Worm (Caenorhabditis elegans) whole organism, L4 larva: ENCODE data around the gene K01G5.8.

Source experiments
- arid-1 ChIP-seq: fragments of 200-800 bp; sonication (Bioruptor generic); conservative IDR thresholded peaks from 2 replicates; pipeline ENCODE4 v1.3.6; 2022; ENCODE audit warnings: missing genetic modification reagents, missing genetic modification characterization, missing compliant biosample characterization
- dmd-9 ChIP-seq: fragments of 200-800 bp; sonication (Bioruptor generic); IDR thresholded peaks from 2 replicates; pipeline ENCODE4 v1.3.6; 2022; ENCODE audit warnings: missing genetic modification reagents, missing genetic modification characterization, missing compliant biosample characterization
- egl-27 ChIP-seq: sonication (generic microtip); optimal IDR thresholded peaks from 3 replicates; lab custom pipeline; 2017; ENCODE audit warnings: missing biosample characterization, missing genetic modification reagents, missing genetic modification characterization
- hlh-30 ChIP-seq: sonication (generic microtip); optimal IDR thresholded peaks from 2 replicates; lab custom pipeline; 2017; ENCODE audit warnings: antibody characterized with exemption, mild to moderate bottlenecking, missing genetic modification characterization, missing compliant biosample characterization; ENCODE audit not compliant: insufficient read depth
- madf-5 ChIP-seq, 2 experiments: fragments of 200-800 bp; sonication (Bioruptor generic); IDR thresholded peaks; 2 replicates each; pipeline ENCODE4 v1.3.6; 2022; ENCODE audit warnings: missing compliant biosample characterization in 2 of 2, missing genetic modification characterization in 2 of 2
- nhr-28 ChIP-seq: fragments of 150-350 bp; optimal IDR thresholded peaks from 2 replicates; lab custom pipeline; 2014; ENCODE audit warnings: missing biosample characterization, missing genetic modification characterization
- pha-4 ChIP-seq, 2 experiments: fragments of 150-350 bp in 1 of 2; fragments of 200-800 bp in 1 of 2; sonication (Bioruptor generic) in 1 of 2; IDR thresholded peaks in 1 of 2; optimal IDR thresholded peaks in 1 of 2; 2 replicates each; pipeline versions ENCODE4 v1.3.6 to Lab custom; 2014 to 2022; ENCODE audit warnings: missing genetic modification characterization in 2 of 2, missing genetic modification reagents in 2 of 2, missing biosample characterization in 1 of 2, missing compliant biosample characterization in 1 of 2
- sdz-12 ChIP-seq: fragments of 200-800 bp; sonication (Bioruptor generic); optimal IDR thresholded peaks from 2 replicates; lab custom pipeline; 2018; ENCODE audit warnings: mild to moderate bottlenecking, missing genetic modification characterization, missing compliant biosample characterization
- snpc-4 ChIP-seq: fragments of 150-350 bp; optimal IDR thresholded peaks from 2 replicates; lab custom pipeline; 2014; ENCODE audit warnings: missing biosample characterization, missing genetic modification characterization
- unc-39 ChIP-seq: sonication (generic microtip); optimal IDR thresholded peaks from 2 replicates; lab custom pipeline; 2017; ENCODE audit warnings: missing biosample characterization, missing genetic modification characterization

ce11 chrIII:10758422-10758821, 17.9 kb upstream of the K01G5.8 start, which contains the start of gene K01G5.10:
- TF ChIP-seq pha-4 (GFP tag; IDR thresholded peaks at IDR 0.05; lab: Robert Waterston, UW) = no peak
- TF ChIP-seq pha-4 (tag; optimal IDR thresholded peaks at IDR 0.05; lab: Kevin White, UChicago) = no peak
- TF ChIP-seq hlh-30 (tag; lab: Kevin White, UChicago) = no peak
- TF ChIP-seq madf-5 (GFP tag; IDR thresholded peaks at IDR 0.05; lab: Robert Waterston, UW) = no peak
- no peak for TF ChIP-seq dmd-9
- no peak for TF ChIP-seq sdz-12 (GFP tag; lab: Kevin White, UChicago)
- no peak for TF ChIP-seq egl-27 (tag; lab: Kevin White, UChicago)
- no peak for TF ChIP-seq arid-1 (GFP tag; lab: Robert Waterston, UW)
- TF ChIP-seq nhr-28 = no peak
- no peak for TF ChIP-seq snpc-4 (tag; lab: Kevin White, UChicago)
- no peak for TF ChIP-seq unc-39 (tag; lab: Kevin White, UChicago)
